Fruit fly (Drosophila melanogaster) whole organism, embryonic: ENCODE results near the gene Fcp3C.
A peak's percentile ranks its signal among the peaks of the same experiment; 100 is the strongest.

ENCODE experiments used
- CG11723 ChIP-seq: fragments of 200-800 bp; sonication (Bioruptor generic); optimal IDR thresholded peaks from 2 replicates; lab custom pipeline; 2017; ENCODE audit warnings: missing biosample characterization, mild to moderate bottlenecking, missing genetic modification characterization
- CG17328 ChIP-seq: fragments of 200-800 bp; sonication (Bioruptor generic); IDR thresholded peaks from 2 replicates; pipeline ENCODE4 v1.3.6; 2022; ENCODE audit warnings: missing biosample characterization, missing genetic modification characterization
- CG18476 ChIP-seq: fragments of 200-800 bp; sonication (Bioruptor generic); optimal IDR thresholded peaks from 2 replicates; lab custom pipeline; 2016; ENCODE audit warnings: missing biosample characterization, mild to moderate bottlenecking, missing genetic modification characterization
- CG7372 ChIP-seq: fragments of 200-800 bp; sonication (Bioruptor generic); IDR thresholded peaks from 2 replicates; pipeline ENCODE4 v1.3.6; 2022; ENCODE audit warnings: missing biosample characterization, missing genetic modification characterization
- Gug ChIP-seq: fragments of 200-800 bp; sonication (Bioruptor generic); IDR thresholded peaks from 4 replicates; pipeline ENCODE4 v1.3.6; 2022; ENCODE audit warnings: missing biosample characterization, missing genetic modification characterization
- Side ChIP-seq: fragments of 200-800 bp; sonication (Bioruptor generic); optimal IDR thresholded peaks from 2 replicates; lab custom pipeline; 2016; ENCODE audit warnings: missing biosample characterization, missing genetic modification characterization
- Sox102F ChIP-seq: fragments of 200-800 bp; sonication (Bioruptor generic); optimal IDR thresholded peaks from 2 replicates; lab custom pipeline; 2018; ENCODE audit warnings: missing biosample characterization, mild to moderate bottlenecking, missing genetic modification characterization, moderate library complexity
- kni ChIP-seq: fragments of 200-800 bp; sonication (Bioruptor generic); optimal IDR thresholded peaks from 3 replicates; lab custom pipeline; 2017; ENCODE audit warnings: mild to moderate bottlenecking, missing biosample characterization, missing genetic modification reagents, missing genetic modification characterization
- pan ChIP-seq, 4 experiments: fragments of >200 bp in 3 of 4; fragments of 200-800 bp in 1 of 4; sonication (Bioruptor generic) in 1 of 4; optimal IDR thresholded peaks in 3 of 4; IDR thresholded peaks in 1 of 4; 2 replicates each; pipeline versions ENCODE4 v1.3.6 to Lab custom; 2017 to 2022; ENCODE audit warnings: missing biosample characterization in 2 of 4, missing genetic modification characterization in 2 of 4, mixed read lengths in 1 of 4

DNA sequence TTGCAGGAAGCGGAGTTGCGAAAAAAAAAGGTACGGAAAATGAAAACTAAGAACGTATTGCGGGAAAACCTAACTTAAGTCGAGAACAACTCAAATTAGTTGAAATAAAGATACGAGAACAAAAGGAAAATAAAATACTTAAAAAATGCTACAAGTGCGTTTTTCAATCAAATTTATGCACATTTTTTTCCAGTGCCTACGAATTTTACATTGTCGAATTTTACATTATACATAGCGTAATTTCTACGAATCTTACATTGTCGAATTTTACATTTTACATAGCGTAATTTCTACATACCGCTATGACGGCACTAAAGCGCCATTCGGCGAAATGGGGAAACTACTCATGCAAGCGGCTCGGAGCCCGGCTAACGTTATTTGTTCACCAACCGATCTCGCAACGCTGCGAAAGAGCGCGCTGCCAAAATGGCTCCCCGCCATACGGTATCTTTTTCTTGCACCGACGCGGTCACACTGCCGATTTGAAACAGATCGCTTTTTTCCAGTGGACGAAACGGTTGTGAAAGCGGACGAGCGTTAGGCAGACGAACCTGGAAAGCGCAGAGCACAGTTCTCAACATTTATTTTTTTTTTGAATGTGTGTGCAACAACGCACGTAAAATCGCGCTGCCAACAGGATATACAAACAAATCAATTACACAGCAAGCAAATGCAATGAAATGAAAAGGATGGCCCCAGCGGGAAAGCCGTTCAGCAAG, 39.7 kb downstream of the Fcp3C start, which contains the start of gene N:
- peak; percentile 36 for TF ChIP-seq kni (GFP tag; lab: Kevin White, UChicago)
- no peak for TF ChIP-seq CG11723 (GFP tag; lab: Kevin White, UChicago)
- TF ChIP-seq CG17328: peak; percentile 39; the same call in 1 of the 2 replicates
- no peak for TF ChIP-seq CG7372 (GFP tag; lab: Robert Waterston, UW)
- no peak for TF ChIP-seq CG18476 (GFP tag; lab: Kevin White, UChicago)
- TF ChIP-seq pan (optimal IDR thresholded peaks at IDR 0.05; lab: Kevin White, UChicago): no peak
- peak in 1 of 2 experiments; percentile 75 for TF ChIP-seq pan (GFP tag; optimal IDR thresholded peaks at IDR 0.05 in 1 of 2, IDR thresholded peaks at IDR 0.05 in 1 of 2)
- TF ChIP-seq Gug: no peak
- peak; percentile 47 for TF ChIP-seq Sox102F (GFP tag; lab: Kevin White, UChicago)
- TF ChIP-seq Side (GFP tag; lab: Kevin White, UChicago): peak; percentile 44
